Fruit fly (Drosophila melanogaster) Kc167 (cell line): ENCODE measurements around the gene CG16890.

ENCODE experiments used
- Myc ChIP-seq: fragments of >200 bp; optimal IDR thresholded peaks from 2 replicates; lab custom pipeline; 2017; ENCODE audit warnings: missing external identifiers
- Sin3A ChIP-seq: fragments of >200 bp; optimal IDR thresholded peaks from 2 replicates; lab custom pipeline; 2018; ENCODE audit warnings: missing external identifiers
- h ChIP-seq: fragments of >200 bp; optimal IDR thresholded peaks from 3 replicates; lab custom pipeline; 2018; ENCODE audit warnings: missing external identifiers
- insv ChIP-seq: fragments of >200 bp; optimal IDR thresholded peaks from 3 replicates; lab custom pipeline; 2018; ENCODE audit warnings: missing external identifiers
- psq ChIP-seq: fragments of >200 bp; optimal IDR thresholded peaks from 2 replicates; lab custom pipeline; 2017; ENCODE audit warnings: missing external identifiers
- ttk ChIP-seq: sonication (Bioruptor generic); optimal IDR thresholded peaks from 2 replicates; lab custom pipeline; 2017; ENCODE audit warnings: missing external identifiers

Gene CG16890

DNA sequence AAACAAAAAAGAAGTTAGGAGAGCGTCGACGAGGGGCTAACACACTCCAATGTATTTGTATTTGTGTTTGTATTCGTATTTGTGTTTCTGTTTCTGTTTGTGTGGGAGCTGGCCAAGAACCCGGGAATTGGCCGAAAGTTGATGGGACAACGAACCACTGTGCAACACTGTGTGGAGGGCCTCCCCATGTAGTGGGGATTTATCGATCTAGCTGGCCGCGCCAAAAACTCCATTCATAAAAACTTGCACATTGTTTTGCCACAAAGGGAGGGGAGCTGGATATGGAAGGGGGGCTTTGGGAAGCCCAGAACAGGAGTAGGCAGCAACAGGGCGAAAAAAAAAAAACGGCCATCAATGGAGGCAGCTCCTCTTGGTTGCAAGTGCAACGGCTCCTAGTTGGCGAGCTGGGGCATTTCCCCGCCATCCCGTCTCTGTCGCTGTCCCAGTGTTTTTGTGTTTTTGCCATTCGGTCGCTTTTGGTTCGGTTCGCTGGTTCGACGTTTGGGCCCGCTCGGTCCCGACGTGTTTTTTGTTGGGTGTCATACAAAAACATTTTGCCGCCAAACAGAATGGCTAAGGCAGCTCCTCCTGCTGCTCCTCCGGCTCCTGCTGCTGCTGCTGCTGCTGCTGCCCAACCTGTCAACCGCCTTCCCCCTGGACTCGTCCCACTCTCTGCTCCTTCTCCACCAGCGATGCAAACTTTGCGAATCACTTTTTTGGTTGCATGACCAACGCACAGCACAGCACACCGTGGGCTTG is 7.0 kb downstream of the CG16890 start:
- no peak for TF ChIP-seq Myc
- no peak for TF ChIP-seq Sin3A
- TF ChIP-seq psq: no peak
- no peak for TF ChIP-seq h
- TF ChIP-seq insv (lab: Kevin White, UChicago): no peak
- no peak for TF ChIP-seq ttk

DNA sequence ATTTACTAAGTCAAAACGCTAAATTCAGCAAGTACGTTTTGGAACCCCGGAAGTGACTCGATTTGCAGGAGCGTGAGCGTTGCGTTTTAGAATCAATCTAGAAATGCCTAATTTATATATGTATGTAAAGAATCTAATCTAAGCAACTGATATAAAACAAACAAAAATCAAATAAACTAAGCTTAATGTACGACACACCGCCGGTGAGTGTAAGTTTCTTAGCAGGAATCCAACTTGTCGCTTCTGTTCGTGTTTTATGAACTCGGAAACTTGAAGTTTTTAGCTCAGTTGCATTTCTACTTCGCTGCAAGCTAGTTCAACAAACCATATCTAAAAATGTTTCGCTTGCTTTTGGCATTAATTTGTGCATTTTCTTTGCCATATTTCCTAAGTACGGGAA is 10.4 kb downstream of the CG16890 start, which contains the start of gene CG43376:
Gene CG43376 (plus strand): TSS at position 301 of the 400 bp plus-strand sequence.
- no peak for TF ChIP-seq Sin3A

DNA sequence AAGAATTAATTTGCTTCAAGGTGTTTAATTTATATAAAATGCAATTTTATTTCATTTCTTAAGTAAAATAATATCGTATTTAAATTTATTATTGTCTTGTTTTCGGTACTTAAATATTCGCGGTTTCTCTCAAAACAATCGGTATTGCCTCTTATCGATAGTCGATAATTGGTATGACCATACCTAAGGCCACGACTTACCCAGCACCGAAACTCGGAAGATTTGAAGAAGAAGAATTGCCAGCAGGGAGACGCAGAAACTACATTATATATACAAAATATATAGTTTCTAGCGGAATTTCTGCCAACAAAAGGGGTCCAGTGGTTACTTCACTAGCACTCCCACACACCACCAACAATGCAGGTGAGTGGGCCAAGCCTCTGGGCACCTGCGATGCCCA is 13.3 kb downstream of the CG16890 start:
- TF ChIP-seq insv (lab: Kevin White, UChicago) (no peak), Sin3A (no peak)

DNA sequence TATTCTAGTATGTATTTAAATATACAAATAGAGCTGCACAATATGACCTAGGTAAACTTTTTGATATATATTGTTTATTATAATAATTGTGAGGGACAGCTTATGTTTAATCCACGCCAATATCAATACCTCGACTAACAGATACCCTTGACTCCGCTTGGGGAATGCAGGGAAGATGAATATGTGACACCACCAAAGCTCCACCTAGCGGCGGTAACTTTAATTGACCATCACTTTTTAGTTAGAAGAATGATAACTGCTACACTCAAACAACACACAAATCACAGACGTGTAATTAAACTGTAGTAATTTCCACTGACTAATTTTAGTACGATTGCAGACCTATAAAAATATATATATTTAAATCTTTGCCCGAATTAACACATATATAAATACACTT is 21.0 kb downstream of the CG16890 start:
- TF ChIP-seq Myc: no peak
- TF ChIP-seq ttk: no peak
- no peak for TF ChIP-seq h
- TF ChIP-seq psq: no peak
- no peak for TF ChIP-seq insv (lab: Kevin White, UChicago)
- no peak for TF ChIP-seq Sin3A

DNA sequence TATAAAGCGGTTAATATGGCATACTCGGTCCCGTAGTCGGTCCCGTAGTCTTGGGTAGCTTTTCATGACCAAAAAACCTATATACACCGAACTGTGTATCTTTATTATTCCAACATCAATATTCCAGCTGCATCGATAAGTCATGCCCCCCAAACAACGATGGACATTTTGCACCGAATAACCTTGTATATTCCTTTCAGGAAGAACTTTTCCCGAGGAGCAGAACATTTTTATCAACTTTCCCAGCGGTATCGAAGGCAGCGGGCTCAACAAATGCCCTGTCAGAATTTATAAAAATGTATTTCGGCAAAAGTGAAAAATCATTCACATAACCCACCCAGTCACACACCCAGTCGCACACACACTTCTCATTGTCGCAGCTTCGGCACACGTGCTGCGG is 37.5 kb downstream of the CG16890 start, which contains the start of gene TM9SF4:
Gene TM9SF4 (plus strand): TSS at position 301 of the 400 bp plus-strand sequence.
- no peak for TF ChIP-seq ttk

DNA sequence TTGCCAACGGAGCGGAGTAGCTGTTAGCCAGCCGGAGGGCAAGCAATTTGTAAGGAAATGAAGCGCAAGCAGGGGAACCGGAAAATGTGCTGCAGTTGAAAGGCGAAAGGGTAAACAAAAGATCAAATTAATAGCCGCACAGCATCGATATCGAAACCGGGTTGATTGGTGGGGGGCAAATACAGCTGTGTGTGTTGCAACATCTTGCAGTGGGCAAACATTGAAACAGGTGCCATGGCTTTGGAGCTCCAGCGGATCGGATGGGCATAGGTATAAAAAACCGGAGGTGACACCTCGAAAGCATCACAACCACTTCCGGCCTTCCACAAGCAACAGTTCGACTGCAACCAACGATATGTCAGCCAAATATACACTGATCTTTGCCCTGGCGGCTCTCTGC is 48.3 kb downstream of the CG16890 start, which contains the start of gene nur:
Gene nur (plus strand): TSS at position 301 of the 400 bp plus-strand sequence.
- TF ChIP-seq Myc (no peak), psq (no peak), insv (lab: Kevin White, UChicago) (no peak), h (no peak), Sin3A (no peak), ttk (no peak)

DNA sequence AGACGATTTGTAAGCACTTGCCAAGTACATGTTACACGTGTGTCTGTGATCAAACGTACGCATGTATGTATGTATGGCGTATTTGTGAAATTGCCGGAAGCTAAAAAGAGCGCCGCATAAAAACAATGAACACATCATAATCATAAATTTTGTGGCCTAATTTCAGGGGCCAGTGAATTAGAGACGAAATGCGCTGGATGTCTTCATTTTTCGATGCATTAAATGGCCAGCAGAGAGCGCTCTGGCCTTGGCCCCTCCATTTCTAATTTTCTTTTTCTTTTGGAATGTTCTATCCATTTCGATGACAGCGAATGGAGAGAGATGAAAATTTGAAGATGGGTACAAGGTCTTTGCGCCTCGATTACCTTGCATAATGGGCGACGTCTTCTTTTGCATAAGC is 51.9 kb downstream of the CG16890 start:
- TF ChIP-seq Myc (no peak), ttk (no peak), psq (no peak), insv (lab: Kevin White, UChicago) (no peak), h (no peak)
